Fruit fly (Drosophila melanogaster): Measurements from ENCODE around the gene Nrx-IV.

Nrx-IV gene

dm6 chr3L:12124975-12125374 lies 21.3 kb upstream of the Nrx-IV start, which contains the start of gene yps (continued):
- TF ChIP-seq Sox14 (GFP tag; optimal IDR thresholded peaks at IDR 0.05) (peak; percentile 67), pdm3 (GFP tag; optimal IDR thresholded peaks at IDR 0.05) (peak; percentile 86), CG11902 (GFP tag; optimal IDR thresholded peaks at IDR 0.05) (no peak), CG11762 (GFP tag; optimal IDR thresholded peaks at IDR 0.05; ENCODE audit: insufficient read depth) (peak; percentile 49), Hr39 (GFP tag; optimal IDR thresholded peaks at IDR 0.05) (peak; percentile 74), fd85E (GFP tag; optimal IDR thresholded peaks at IDR 0.05) (peak; percentile 89), CG7368 (GFP tag; optimal IDR thresholded peaks at IDR 0.05) (peak; percentile 90), CG6276 (GFP tag; optimal IDR thresholded peaks at IDR 0.05) (no peak), CG8632 (GFP tag; optimal IDR thresholded peaks at IDR 0.05) (peak; percentile 76), vri (GFP tag; optimal IDR thresholded peaks at IDR 0.05) (peak; percentile 91), eg (GFP tag; IDR thresholded peaks at IDR 0.05) (peak; percentile 89), Eip93F (GFP tag; optimal IDR thresholded peaks at IDR 0.05) (peak; percentile 0), CG8119 (GFP tag; IDR thresholded peaks at IDR 0.05) (peak; percentile 26; the same call in 1 of the 3 replicates), CG9139 (GFP tag; optimal IDR thresholded peaks at IDR 0.05) (peak; percentile 85), fkh (GFP tag; optimal IDR thresholded peaks at IDR 0.05) (peak; percentile 86), Hr4 (GFP tag; optimal IDR thresholded peaks at IDR 0.05) (peak; percentile 52), Blimp-1 (GFP tag; optimal IDR thresholded peaks at IDR 0.05) (peak; percentile 77), CG16779 (tag; optimal IDR thresholded peaks at IDR 0.05) (peak; percentile 79), achi (GFP tag; optimal IDR thresholded peaks at IDR 0.05) (peak; percentile 99), CG10669 (GFP tag; optimal IDR thresholded peaks at IDR 0.05) (peak; percentile 81), fd59A (GFP tag; optimal IDR thresholded peaks at IDR 0.05) (no peak), ss (GFP tag; optimal IDR thresholded peaks at IDR 0.05) (peak; percentile 75 to 91), CG6792 (GFP tag; optimal IDR thresholded peaks at IDR 0.05) (peak; percentile 85), CG3032 (tag; optimal IDR thresholded peaks at IDR 0.05) (peak; percentile 70), topi (GFP tag; optimal IDR thresholded peaks at IDR 0.05) (peak; percentile 90), esn (GFP tag; optimal IDR thresholded peaks at IDR 0.05) (peak; percentile 94), dac (GFP tag; optimal IDR thresholded peaks at IDR 0.05) (peak; percentile 74), CG6808 (GFP tag; optimal IDR thresholded peaks at IDR 0.05) (peak; percentile 74), cyc (GFP tag; optimal IDR thresholded peaks at IDR 0.05) (peak; percentile 88), CG11294 (GFP tag; IDR thresholded peaks at IDR 0.05) (peak; percentile 55; the same call in 1 of the 2 replicates), CG4318 (GFP tag; optimal IDR thresholded peaks at IDR 0.05) (no peak)

DNA sequence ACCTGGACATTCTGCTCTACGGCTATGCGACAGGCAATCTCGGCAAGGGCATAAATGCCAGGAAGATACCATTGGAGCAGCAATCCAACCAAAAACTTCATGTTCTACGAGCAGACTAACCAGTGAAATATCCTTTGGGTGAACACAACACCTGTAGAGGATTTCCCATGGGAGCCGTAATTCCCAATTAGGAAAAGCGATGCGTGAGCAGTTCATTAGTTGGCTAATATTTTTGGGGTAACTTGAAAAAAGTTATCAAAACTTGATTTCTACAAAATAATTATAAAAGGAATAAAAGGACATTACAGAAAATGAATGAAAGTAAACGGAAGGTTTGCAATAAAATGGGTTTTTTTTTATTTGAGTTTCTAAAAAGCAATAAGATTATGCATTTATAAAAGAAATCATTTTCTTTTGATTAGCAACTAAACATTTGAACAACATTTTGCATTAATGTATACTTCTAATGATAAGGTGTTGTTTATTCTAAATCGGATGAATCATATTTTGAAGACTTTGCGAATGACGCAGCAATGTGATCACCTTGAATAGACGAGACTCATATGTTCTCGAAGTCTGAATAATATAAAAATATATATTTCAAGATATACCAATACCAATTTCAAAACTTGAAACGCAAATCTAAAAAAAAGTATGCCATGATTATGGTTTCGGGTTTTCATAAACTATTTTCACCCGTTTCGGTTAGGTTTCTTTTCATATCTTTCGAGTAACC lies 18.9 kb upstream of the Nrx-IV start, which contains the start of the genes Ir68b and CG34241:
TSS of gene Ir68b (minus strand) at position 101 of the 736 bp plus-strand sequence.
TSS of gene CG34241 (plus strand) at position 686 of the 736 bp plus-strand sequence.
- TF ChIP-seq CG1621 (tag; optimal IDR thresholded peaks at IDR 0.05): no peak
- TF ChIP-seq CG11762 (GFP tag; optimal IDR thresholded peaks at IDR 0.05; ENCODE audit: insufficient read depth): no peak
- no peak for TF ChIP-seq Sox14 (GFP tag; optimal IDR thresholded peaks at IDR 0.05)
- TF ChIP-seq spab (GFP tag; optimal IDR thresholded peaks at IDR 0.05): no peak
- no peak for TF ChIP-seq cyc (GFP tag; optimal IDR thresholded peaks at IDR 0.05)
- no peak for TF ChIP-seq Eip75B (GFP tag; optimal IDR thresholded peaks at IDR 0.05)
- TF ChIP-seq Sox15 (GFP tag; optimal IDR thresholded peaks at IDR 0.05): no peak
- no peak for TF ChIP-seq fd85E (GFP tag; optimal IDR thresholded peaks at IDR 0.05)
- TF ChIP-seq CG4318 (GFP tag; optimal IDR thresholded peaks at IDR 0.05): no peak
- TF ChIP-seq CG3919 (GFP tag; optimal IDR thresholded peaks at IDR 0.05): no peak
- TF ChIP-seq acj6 (GFP tag; optimal IDR thresholded peaks at IDR 0.05): no peak
- no peak for TF ChIP-seq dac (GFP tag; optimal IDR thresholded peaks at IDR 0.05)
- TF ChIP-seq Eip93F (GFP tag; optimal IDR thresholded peaks at IDR 0.05): no peak
- no peak for TF ChIP-seq fkh (GFP tag; optimal IDR thresholded peaks at IDR 0.05)
- no peak for TF ChIP-seq vri (GFP tag; optimal IDR thresholded peaks at IDR 0.05)
- TF ChIP-seq salr (GFP tag; optimal IDR thresholded peaks at IDR 0.05): no peak
- no peak for TF ChIP-seq Hr38 (GFP tag; optimal IDR thresholded peaks at IDR 0.05)
- TF ChIP-seq CG16779 (tag; optimal IDR thresholded peaks at IDR 0.05): no peak
- TF ChIP-seq CG10631 (GFP tag; optimal IDR thresholded peaks at IDR 0.05): no peak
